Fruit fly (Drosophila melanogaster): ENCODE data around the gene shps.

- no peak for TF ChIP-seq CG13287 (GFP tag; IDR thresholded peaks at IDR 0.05; ENCODE audit: partially characterized antibody)
- no peak for TF ChIP-seq CG12155 (GFP tag; optimal IDR thresholded peaks at IDR 0.05)
- TF ChIP-seq CG2712 (tag; optimal IDR thresholded peaks at IDR 0.05), result no peak
- no peak for TF ChIP-seq CG7786 (GFP tag; optimal IDR thresholded peaks at IDR 0.05)
- TF ChIP-seq onecut (GFP tag; IDR thresholded peaks at IDR 0.05), result no peak
- no peak for TF ChIP-seq ind (GFP tag; optimal IDR thresholded peaks at IDR 0.05)
- no peak for TF ChIP-seq sc (optimal IDR thresholded peaks at IDR 0.05)
- no peak for TF ChIP-seq sc (GFP tag; optimal IDR thresholded peaks at IDR 0.05)
- TF ChIP-seq Dip3 (GFP tag; optimal IDR thresholded peaks at IDR 0.05), result no peak
- TF ChIP-seq dimm (GFP tag; IDR thresholded peaks at IDR 0.05), result no peak
Measured at dm6 chr3R:24283582-24284085, 4.3 kb downstream of the shps start, which contains the start of gene CG6356.

Measured in whole organism, embryonic.